Worm (Caenorhabditis elegans): ENCODE results near the gene C14A4.8.

C14A4.8 gene

DNA sequence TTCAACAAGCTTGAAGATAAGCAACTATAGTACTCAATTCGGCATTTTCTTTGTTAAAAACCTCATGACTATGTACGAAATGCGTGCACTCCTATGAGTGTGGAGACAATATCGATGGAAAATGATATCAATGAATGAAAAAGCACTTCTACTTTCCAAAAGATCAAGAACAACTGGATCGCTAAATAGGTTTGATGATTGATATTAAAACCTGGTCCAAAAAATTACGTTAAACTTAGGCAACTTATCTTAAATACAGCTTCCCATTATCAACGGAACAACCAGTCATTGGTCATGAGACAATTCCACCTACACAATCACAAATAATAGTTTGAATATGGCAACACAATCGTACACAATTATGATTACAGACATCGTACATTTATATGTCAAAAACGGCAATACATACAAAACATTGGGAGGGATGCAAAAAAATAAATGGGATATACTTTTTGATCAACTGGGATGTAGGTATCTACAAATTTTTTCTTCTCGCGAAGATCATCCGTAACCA, 38.2 kb downstream of the C14A4.8 start (continued):
- TF ChIP-seq saeg-2 (GFP tag; IDR thresholded peaks at IDR 0.05) = no peak
- TF ChIP-seq nhr-77 (tag; optimal IDR thresholded peaks at IDR 0.05) = no peak
- TF ChIP-seq aly-2 (tag; optimal IDR thresholded peaks at IDR 0.05) = no peak
- TF ChIP-seq unc-62 (GFP tag; optimal IDR thresholded peaks at IDR 0.05 in 1 of 2) = peak in 1 of 2 experiments; percentile 95
- no peak for TF ChIP-seq unc-62 (tag; optimal IDR thresholded peaks at IDR 0.05)
- no peak for TF ChIP-seq F26F4.8 (GFP tag; conservative IDR thresholded peaks at IDR 0.05)
- TF ChIP-seq tra-1 (GFP tag; IDR thresholded peaks at IDR 0.05) = no peak
- TF ChIP-seq madf-5 (GFP tag; IDR thresholded peaks at IDR 0.05) = no peak
- TF ChIP-seq egl-27 (tag; optimal IDR thresholded peaks at IDR 0.05) = no peak
- no peak for TF ChIP-seq hlh-11 (tag; optimal IDR thresholded peaks at IDR 0.05)
- TF ChIP-seq snpc-4 (tag; optimal IDR thresholded peaks at IDR 0.05) = no peak
- TF ChIP-seq zfp-3 (GFP tag; conservative IDR thresholded peaks at IDR 0.05) = no peak
- no peak for TF ChIP-seq zip-2 (tag; optimal IDR thresholded peaks at IDR 0.05)
- no peak for TF ChIP-seq dmd-6 (GFP tag; IDR thresholded peaks at IDR 0.05)
- no peak for TF ChIP-seq aha-1 (tag)
- TF ChIP-seq mdt-29 (GFP tag; IDR thresholded peaks at IDR 0.05) = no peak
- TF ChIP-seq nhr-25 (tag; optimal IDR thresholded peaks at IDR 0.05; ENCODE audit: borderline replicate concordance, insufficient read depth) = no peak
- TF ChIP-seq ZK546.5 (tag; optimal IDR thresholded peaks at IDR 0.05) = no peak
- no peak for TF ChIP-seq nhr-48 (tag; optimal IDR thresholded peaks at IDR 0.05)
- TF ChIP-seq sdz-12 (GFP tag; optimal IDR thresholded peaks at IDR 0.05) = no peak
- TF ChIP-seq F37D6.2 (tag; optimal IDR thresholded peaks at IDR 0.05) = no peak
- TF ChIP-seq lim-7 (GFP tag; IDR thresholded peaks at IDR 0.05) = no peak
- no peak for TF ChIP-seq ceh-82 (tag; optimal IDR thresholded peaks at IDR 0.05)
- TF ChIP-seq nhr-76 (tag; optimal IDR thresholded peaks at IDR 0.05) = no peak
- TF ChIP-seq lin-13 (GFP tag; optimal IDR thresholded peaks at IDR 0.05) = no peak
- no peak for TF ChIP-seq mes-2 (tag; optimal IDR thresholded peaks at IDR 0.05; ENCODE audit: poor library complexity, severe bottlenecking)
- TF ChIP-seq lin-15B (tag; optimal IDR thresholded peaks at IDR 0.05) = no peak
- peak; percentile 51 for TF ChIP-seq mep-1 (tag; optimal IDR thresholded peaks at IDR 0.05)
- TF ChIP-seq cey-2 (tag; optimal IDR thresholded peaks at IDR 0.05; ENCODE audit: borderline replicate concordance, insufficient read depth) = no peak
- no peak for TF ChIP-seq fkh-10 (GFP tag; optimal IDR thresholded peaks at IDR 0.05)
- no peak for TF ChIP-seq ceh-44 (GFP tag; IDR thresholded peaks at IDR 0.05)

DNA sequence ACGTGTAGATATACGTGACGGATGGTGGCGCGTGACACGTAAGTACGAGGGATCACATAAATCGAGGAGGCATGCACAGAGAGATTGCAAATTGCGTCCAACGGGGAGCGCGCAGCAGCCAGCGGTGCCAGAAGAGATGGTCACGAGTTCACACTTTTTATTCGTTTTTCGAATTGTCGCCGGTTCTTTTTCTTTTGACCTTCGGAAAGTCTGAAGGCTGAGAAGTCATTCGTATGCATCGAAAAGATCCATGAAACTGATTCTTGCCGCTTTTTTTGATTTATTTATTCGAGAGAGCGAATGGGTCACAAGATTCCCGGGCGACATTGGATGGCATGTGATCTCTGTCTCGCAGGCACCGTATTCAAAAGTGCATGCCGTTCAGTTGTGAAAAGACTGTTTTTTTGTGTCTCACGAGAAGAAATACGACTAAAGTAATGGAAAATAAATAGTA, 39.0 kb downstream of the C14A4.8 start:
- TF ChIP-seq madf-5 (GFP tag; IDR thresholded peaks at IDR 0.05) (0 out of 4 replicates have a peak, but pooled peaks of 1 of the 2 experiments have one; percentile 7), cey-2 (tag; optimal IDR thresholded peaks at IDR 0.05; ENCODE audit: borderline replicate concordance, insufficient read depth) (no peak), T26A8.4 (GFP tag; IDR thresholded peaks at IDR 0.05) (peak; percentile 17; the same call in 1 of the 2 replicates), lsy-2 (tag; optimal IDR thresholded peaks at IDR 0.05) (peak; percentile 13 to 63), dve-1 (tag; optimal IDR thresholded peaks at IDR 0.05; ENCODE audit: insufficient read depth) (peak; percentile 66), php-3 (GFP tag; IDR thresholded peaks at IDR 0.05) (peak; percentile 72), aha-1 (tag) (peak; percentile 99), mdt-29 (GFP tag; IDR thresholded peaks at IDR 0.05) (peak; percentile 58; the same call in 1 of the 2 replicates), lin-38 (GFP tag; IDR thresholded peaks at IDR 0.05) (0 out of 2 replicates have a peak, but pooled peaks have one; percentile 16), set-16 (GFP tag; IDR thresholded peaks at IDR 0.05) (peak; percentile 61; the same call in 1 of the 2 replicates), lin-29 (GFP tag; IDR thresholded peaks at IDR 0.05) (peak; percentile 24; the same call in 1 of the 2 replicates), mxl-3 (GFP tag; optimal IDR thresholded peaks at IDR 0.05) (peak; percentile 53), hlh-30 (tag; optimal IDR thresholded peaks at IDR 0.05; ENCODE audit: insufficient read depth) (peak; percentile 98), ama-1 (optimal IDR thresholded peaks at IDR 0.05) (peak; percentile 3), nhr-28 (tag; optimal IDR thresholded peaks at IDR 0.05) (peak; percentile 17), gei-8 (GFP tag; optimal IDR thresholded peaks at IDR 0.05) (no peak), unc-62 (GFP tag; optimal IDR thresholded peaks at IDR 0.05 in 1 of 2) (peak in 1 of 2 experiments; percentile 98), unc-62 (tag; optimal IDR thresholded peaks at IDR 0.05) (no peak), madf-9 (GFP tag; conservative IDR thresholded peaks at IDR 0.05) (peak; percentile 1; the same call in 1 of the 2 replicates), ctbp-1 (GFP tag; IDR thresholded peaks at IDR 0.05) (peak; percentile 51), nhr-11 (tag; optimal IDR thresholded peaks at IDR 0.05) (peak; percentile 73), nhr-25 (tag; optimal IDR thresholded peaks at IDR 0.05; ENCODE audit: borderline replicate concordance, insufficient read depth) (peak; percentile 84), hif-1 (tag; optimal IDR thresholded peaks at IDR 0.05) (peak in 1 of 2 experiments; percentile 77), mep-1 (tag; optimal IDR thresholded peaks at IDR 0.05) (peak; percentile 74), hmg-1.1 (GFP tag; IDR thresholded peaks at IDR 0.05) (peak; percentile 70; the same call in 1 of the 2 replicates), duxl-1 (tag; optimal IDR thresholded peaks at IDR 0.05; ENCODE audit: poor library complexity) (peak; percentile 44)

All from whole organism, L4 larva.